Fruit fly (Drosophila melanogaster): ENCODE results near the gene CG15219.

DNA sequence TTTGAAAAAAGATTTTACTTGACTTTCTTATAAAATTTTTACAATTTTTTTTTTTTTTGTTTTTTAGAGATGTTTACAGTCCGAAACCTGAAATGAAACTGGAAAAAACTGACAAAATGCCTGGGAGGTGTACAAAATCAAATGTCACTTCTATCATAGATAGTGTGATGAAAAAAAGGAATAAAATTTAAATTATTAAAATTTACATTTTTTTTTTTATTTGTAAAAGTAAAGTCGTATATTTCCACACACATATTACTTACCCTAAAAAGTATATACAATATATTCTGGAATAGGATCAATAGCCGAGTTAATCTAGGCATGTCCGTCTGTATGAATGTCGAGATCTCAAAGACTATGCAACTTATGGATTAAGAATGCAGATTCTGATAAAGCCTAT, at the start of gene CG15219:
- TF ChIP-seq Dfd (GFP tag; optimal IDR thresholded peaks at IDR 0.05) (no peak), GATAd (GFP tag; optimal IDR thresholded peaks at IDR 0.05) (no peak), sage (GFP tag; optimal IDR thresholded peaks at IDR 0.05) (no peak), rgr (GFP tag; optimal IDR thresholded peaks at IDR 0.05) (no peak), Abd-B (GFP tag; optimal IDR thresholded peaks at IDR 0.05) (no peak)
